Worm (Caenorhabditis elegans): ENCODE data around the gene Y9C9A.16.

Gene Y9C9A.16

DNA sequence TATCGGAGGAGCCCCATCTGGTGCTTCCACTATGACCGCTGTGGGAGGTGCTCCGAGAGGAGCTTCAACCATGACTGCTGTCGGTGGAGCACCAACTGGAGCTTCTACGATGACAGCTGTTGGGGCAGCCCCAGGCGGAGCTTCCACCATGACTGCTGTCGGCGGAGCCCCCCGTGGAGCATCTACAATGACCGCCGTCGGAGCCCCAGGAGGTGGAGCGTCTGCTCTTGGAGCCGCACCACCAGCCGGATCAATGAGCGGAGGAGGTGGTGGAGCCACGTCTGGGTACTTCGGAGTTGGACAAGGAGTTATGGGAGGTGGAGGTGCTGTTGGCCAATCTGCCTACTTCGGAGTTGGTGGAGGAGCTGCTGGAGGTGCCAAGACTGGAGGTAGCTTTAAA, 21.0 kb upstream of the Y9C9A.16 start:
- no peak for TF ChIP-seq hmg-4 (GFP tag; optimal IDR thresholded peaks at IDR 0.05)
- no peak for TF ChIP-seq sea-1 (GFP tag; conservative IDR thresholded peaks at IDR 0.05)
- TF ChIP-seq ets-7 (tag; optimal IDR thresholded peaks at IDR 0.05): no peak
- no peak for TF ChIP-seq ceh-36 (tag; optimal IDR thresholded peaks at IDR 0.05)
- TF ChIP-seq flt-1 (GFP tag; IDR thresholded peaks at IDR 0.05): no peak
- no peak for TF ChIP-seq B0310.2 (tag; optimal IDR thresholded peaks at IDR 0.05)
- no peak for TF ChIP-seq tra-4 (tag; optimal IDR thresholded peaks at IDR 0.05)
- no peak for TF ChIP-seq scrt-1 (GFP tag; IDR thresholded peaks at IDR 0.05)
- no peak for TF ChIP-seq tbx-37 (GFP tag; conservative IDR thresholded peaks at IDR 0.05)
- no peak for TF ChIP-seq tbx-11 (GFP tag; IDR thresholded peaks at IDR 0.05)
- TF ChIP-seq hnd-1 (tag; optimal IDR thresholded peaks at IDR 0.05): no peak
- no peak for TF ChIP-seq ama-1 (optimal IDR thresholded peaks at IDR 0.05)
- TF ChIP-seq pes-1 (GFP tag; IDR thresholded peaks at IDR 0.05): no peak
- TF ChIP-seq ceh-13 (GFP tag; optimal IDR thresholded peaks at IDR 0.05): no peak

DNA sequence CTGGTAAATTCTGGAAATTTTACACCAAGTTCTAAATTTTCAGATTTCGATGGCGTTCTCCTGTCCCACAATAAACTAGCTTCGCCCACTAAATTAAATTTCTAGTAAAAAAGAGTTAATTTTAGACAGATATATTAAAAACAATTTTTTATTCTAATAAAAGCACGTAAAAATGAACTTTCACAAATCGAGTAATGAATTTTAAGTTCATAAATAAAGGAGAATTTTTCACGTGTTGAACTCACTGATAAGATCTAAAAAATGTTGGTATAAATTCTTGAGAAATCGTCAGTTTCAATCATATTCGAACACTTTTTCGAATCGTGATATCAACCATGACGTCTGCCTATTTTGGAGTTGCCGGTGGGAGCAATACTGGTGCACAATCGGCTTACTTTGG, 19.9 kb upstream of the Y9C9A.16 start, which contains the start of gene ssq-2:
TSS of gene ssq-2 (plus strand) at position 301 of the 400 bp plus-strand sequence.
- TF ChIP-seq pes-1 (GFP tag; IDR thresholded peaks at IDR 0.05): no peak
- TF ChIP-seq ceh-13 (GFP tag; optimal IDR thresholded peaks at IDR 0.05): no peak
- TF ChIP-seq flt-1 (GFP tag; IDR thresholded peaks at IDR 0.05): no peak
- TF ChIP-seq hnd-1 (tag; optimal IDR thresholded peaks at IDR 0.05): no peak
- no peak for TF ChIP-seq B0310.2 (tag; optimal IDR thresholded peaks at IDR 0.05)
- TF ChIP-seq ets-7 (tag; optimal IDR thresholded peaks at IDR 0.05): no peak
- no peak for TF ChIP-seq tbx-11 (GFP tag; IDR thresholded peaks at IDR 0.05)
- no peak for TF ChIP-seq tra-4 (tag; optimal IDR thresholded peaks at IDR 0.05)
- no peak for TF ChIP-seq F13C5.2 (tag; optimal IDR thresholded peaks at IDR 0.05)
- TF ChIP-seq hmbx-1 (tag; optimal IDR thresholded peaks at IDR 0.05): no peak
- TF ChIP-seq aly-1 (tag; optimal IDR thresholded peaks at IDR 0.05): no peak

DNA sequence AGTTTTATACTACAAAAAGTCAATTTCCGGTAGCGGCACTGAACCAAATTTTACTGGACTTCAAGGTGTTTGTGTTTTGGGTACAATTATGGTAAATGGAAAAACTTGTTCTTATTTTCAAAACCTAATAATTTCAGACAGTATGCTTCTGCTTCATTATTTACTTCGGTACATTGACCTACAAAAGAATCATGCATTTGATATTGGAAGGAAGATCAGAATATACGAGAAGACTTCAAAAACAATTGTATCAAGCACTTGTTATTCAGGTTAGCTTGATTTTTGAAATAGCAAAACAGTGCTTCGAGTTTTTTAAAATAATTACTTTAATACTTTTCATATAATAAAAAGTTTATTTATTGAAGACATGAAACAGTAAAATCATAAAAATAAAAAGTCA, 17.2 kb upstream of the Y9C9A.16 start:
- TF ChIP-seq sea-1 (GFP tag; conservative IDR thresholded peaks at IDR 0.05): no peak
- TF ChIP-seq hnd-1 (tag; optimal IDR thresholded peaks at IDR 0.05): no peak
- no peak for TF ChIP-seq hmbx-1 (tag; optimal IDR thresholded peaks at IDR 0.05)
- TF ChIP-seq ceh-13 (GFP tag; optimal IDR thresholded peaks at IDR 0.05): no peak
- TF ChIP-seq B0310.2 (tag; optimal IDR thresholded peaks at IDR 0.05): no peak
- no peak for TF ChIP-seq hmg-4 (GFP tag; optimal IDR thresholded peaks at IDR 0.05)
- no peak for TF ChIP-seq tra-4 (tag; optimal IDR thresholded peaks at IDR 0.05)
- TF ChIP-seq ets-7 (tag; optimal IDR thresholded peaks at IDR 0.05): no peak
- TF ChIP-seq pes-1 (GFP tag; IDR thresholded peaks at IDR 0.05): no peak
- TF ChIP-seq ceh-36 (tag; optimal IDR thresholded peaks at IDR 0.05): no peak
- no peak for TF ChIP-seq flt-1 (GFP tag; IDR thresholded peaks at IDR 0.05)

DNA sequence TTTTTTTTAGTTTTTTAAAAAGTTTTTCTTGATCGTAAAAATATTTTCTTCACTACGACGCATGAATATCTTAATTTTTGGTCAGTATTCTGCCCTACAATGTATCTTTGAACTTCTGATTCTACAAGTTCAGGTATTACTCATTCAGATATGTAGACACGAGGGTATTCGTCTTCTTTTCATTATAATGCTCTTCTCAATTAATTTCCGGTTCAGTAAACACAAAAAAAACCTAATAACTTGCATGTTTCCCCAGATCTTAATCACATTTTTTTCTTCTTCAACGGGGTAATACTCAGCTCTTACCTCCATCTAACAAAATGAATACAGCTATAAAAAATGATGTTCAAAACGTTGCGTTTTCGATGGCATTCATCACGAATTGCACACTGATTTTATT, 16.2 kb upstream of the Y9C9A.16 start, which contains the start of gene str-162:
TSS of gene str-162 (plus strand) at position 301 of the 400 bp plus-strand sequence.
- TF ChIP-seq sea-1 (GFP tag; conservative IDR thresholded peaks at IDR 0.05) (no peak), pes-1 (GFP tag; IDR thresholded peaks at IDR 0.05) (no peak), ama-1 (optimal IDR thresholded peaks at IDR 0.05) (no peak), ceh-13 (GFP tag; optimal IDR thresholded peaks at IDR 0.05) (no peak), scrt-1 (GFP tag; IDR thresholded peaks at IDR 0.05) (no peak)

DNA sequence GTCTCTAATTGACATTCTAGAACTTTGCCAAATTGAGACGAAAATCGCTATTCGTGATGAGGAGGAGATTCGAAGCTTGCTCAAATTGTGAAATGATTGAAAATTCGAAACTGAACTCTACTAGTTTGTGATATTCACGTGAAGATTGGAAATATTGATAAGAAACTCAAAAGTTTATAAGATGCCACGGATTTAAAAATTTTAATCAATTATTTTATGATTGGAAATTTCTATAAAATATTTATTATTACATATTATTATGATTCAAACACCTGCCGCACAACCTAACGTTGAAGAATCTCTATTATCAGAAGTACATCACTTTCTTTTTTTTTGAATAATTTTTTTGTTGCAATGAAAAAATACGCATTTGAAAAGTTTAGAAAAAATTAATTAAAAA, 12.6 kb upstream of the Y9C9A.16 start, which contains the start of gene E03H12.7:
TSS of gene E03H12.7 (minus strand) at position 101 of the 400 bp plus-strand sequence.
- TF ChIP-seq ceh-13 (GFP tag; optimal IDR thresholded peaks at IDR 0.05) (no peak), ets-7 (tag; optimal IDR thresholded peaks at IDR 0.05) (no peak), aly-1 (tag; optimal IDR thresholded peaks at IDR 0.05) (no peak), tbx-11 (GFP tag; IDR thresholded peaks at IDR 0.05) (no peak), tbx-37 (GFP tag; conservative IDR thresholded peaks at IDR 0.05) (no peak), hmg-4 (GFP tag; optimal IDR thresholded peaks at IDR 0.05) (no peak)

DNA sequence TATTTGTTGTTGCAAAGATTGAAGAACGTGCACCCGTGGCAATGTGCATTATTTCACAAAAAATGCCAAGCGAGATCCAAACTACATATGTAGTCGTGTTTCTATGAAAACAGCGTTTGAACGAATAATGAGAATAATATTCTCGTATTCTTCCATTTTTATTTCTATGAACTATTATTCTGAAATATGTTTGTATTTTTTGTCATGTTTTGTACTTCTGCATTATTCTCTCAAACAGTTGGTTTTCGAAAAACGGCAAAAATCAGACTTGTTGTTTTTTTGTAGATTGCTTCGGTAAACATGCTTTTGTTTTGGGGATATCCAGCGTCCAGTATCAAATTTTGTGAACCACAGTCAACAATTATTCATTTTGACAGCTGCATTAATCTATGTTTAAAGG, 10.3 kb upstream of the Y9C9A.16 start, which contains the start of gene clec-177:
TSS of gene clec-177 (plus strand) at position 301 of the 400 bp plus-strand sequence.
- no peak for TF ChIP-seq tbx-11 (GFP tag; IDR thresholded peaks at IDR 0.05)
- no peak for TF ChIP-seq flt-1 (GFP tag; IDR thresholded peaks at IDR 0.05)
- TF ChIP-seq hmg-4 (GFP tag; optimal IDR thresholded peaks at IDR 0.05): no peak
- no peak for TF ChIP-seq B0310.2 (tag; optimal IDR thresholded peaks at IDR 0.05)
- TF ChIP-seq hnd-1 (tag; optimal IDR thresholded peaks at IDR 0.05): no peak
- TF ChIP-seq ets-7 (tag; optimal IDR thresholded peaks at IDR 0.05): no peak
- TF ChIP-seq pes-1 (GFP tag; IDR thresholded peaks at IDR 0.05): no peak
- no peak for TF ChIP-seq tra-4 (tag; optimal IDR thresholded peaks at IDR 0.05)
- no peak for TF ChIP-seq F13C5.2 (tag; optimal IDR thresholded peaks at IDR 0.05)
- TF ChIP-seq ceh-13 (GFP tag; optimal IDR thresholded peaks at IDR 0.05): no peak
- no peak for TF ChIP-seq ama-1 (optimal IDR thresholded peaks at IDR 0.05)
- TF ChIP-seq sea-1 (GFP tag; conservative IDR thresholded peaks at IDR 0.05): no peak
- no peak for TF ChIP-seq ceh-36 (tag; optimal IDR thresholded peaks at IDR 0.05)
- TF ChIP-seq hmbx-1 (tag; optimal IDR thresholded peaks at IDR 0.05): no peak

DNA sequence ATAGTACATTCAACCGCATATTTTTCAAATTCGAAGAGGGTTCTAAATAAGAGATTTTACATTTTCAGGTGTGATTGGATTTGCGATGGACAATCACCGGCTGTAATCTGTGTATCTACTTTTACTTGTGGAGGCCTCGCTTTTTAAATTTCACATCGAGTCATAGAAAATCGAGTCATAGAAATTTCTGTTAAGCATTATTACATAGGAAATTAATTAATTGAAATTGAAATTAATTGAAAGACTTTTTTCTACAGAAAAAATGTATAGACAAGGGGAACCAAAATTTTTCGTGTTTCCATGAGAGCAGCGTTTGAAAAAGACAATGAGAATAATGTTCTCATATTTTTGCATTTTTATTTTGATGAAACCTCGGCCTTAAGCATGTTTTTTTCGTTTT, 7.8 kb upstream of the Y9C9A.16 start, which contains the start of gene clec-176:
TSS of gene clec-176 (plus strand) at position 301 of the 400 bp plus-strand sequence.
- no peak for TF ChIP-seq sea-1 (GFP tag; conservative IDR thresholded peaks at IDR 0.05)
- TF ChIP-seq ceh-36 (tag; optimal IDR thresholded peaks at IDR 0.05): no peak
- no peak for TF ChIP-seq hmbx-1 (tag; optimal IDR thresholded peaks at IDR 0.05)
- TF ChIP-seq tra-4 (tag; optimal IDR thresholded peaks at IDR 0.05): no peak
- no peak for TF ChIP-seq F13C5.2 (tag; optimal IDR thresholded peaks at IDR 0.05)
- no peak for TF ChIP-seq aly-1 (tag; optimal IDR thresholded peaks at IDR 0.05)
- TF ChIP-seq ama-1 (optimal IDR thresholded peaks at IDR 0.05): no peak
- no peak for TF ChIP-seq pes-1 (GFP tag; IDR thresholded peaks at IDR 0.05)
- TF ChIP-seq B0310.2 (tag; optimal IDR thresholded peaks at IDR 0.05): no peak
- no peak for TF ChIP-seq flt-1 (GFP tag; IDR thresholded peaks at IDR 0.05)
- TF ChIP-seq scrt-1 (GFP tag; IDR thresholded peaks at IDR 0.05): no peak
- TF ChIP-seq ceh-13 (GFP tag; optimal IDR thresholded peaks at IDR 0.05): no peak
- no peak for TF ChIP-seq tbx-11 (GFP tag; IDR thresholded peaks at IDR 0.05)
- TF ChIP-seq ets-7 (tag; optimal IDR thresholded peaks at IDR 0.05): no peak
- no peak for TF ChIP-seq hnd-1 (tag; optimal IDR thresholded peaks at IDR 0.05)
- TF ChIP-seq tbx-37 (GFP tag; conservative IDR thresholded peaks at IDR 0.05): no peak
- no peak for TF ChIP-seq hmg-4 (GFP tag; optimal IDR thresholded peaks at IDR 0.05)
